Fruit fly (Drosophila melanogaster) whole organism, embryonic: ENCODE data around the gene frj.

Experiments
- Asciz ChIP-seq: fragments of 200-800 bp; sonication (Bioruptor generic); optimal IDR thresholded peaks from 2 replicates; lab custom pipeline; 2017; ENCODE audit warnings: missing biosample characterization, mild to moderate bottlenecking, missing genetic modification characterization, missing genetic modification reagents
- CG10462 ChIP-seq: fragments of 200-800 bp; sonication (Bioruptor generic); optimal IDR thresholded peaks from 2 replicates; lab custom pipeline; 2016; ENCODE audit warnings: missing biosample characterization, missing genetic modification characterization
- CG10565 ChIP-seq: fragments of 200-800 bp; sonication (Bioruptor generic); optimal IDR thresholded peaks from 3 replicates; lab custom pipeline; 2016; ENCODE audit warnings: missing biosample characterization, mild to moderate bottlenecking, missing genetic modification characterization
- CG12236 ChIP-seq: fragments of 200-800 bp; sonication (Bioruptor generic); optimal IDR thresholded peaks from 2 replicates; lab custom pipeline; 2016; ENCODE audit warnings: missing biosample characterization, missing genetic modification characterization
- CG13123 ChIP-seq: fragments of 200-800 bp; sonication (Bioruptor generic); optimal IDR thresholded peaks from 2 replicates; lab custom pipeline; 2016; ENCODE audit warnings: missing biosample characterization, missing genetic modification characterization
- CG13287 ChIP-seq: fragments of 200-800 bp; sonication (Bioruptor generic); IDR thresholded peaks from 2 replicates; pipeline ENCODE4 v1.3.6; 2022; ENCODE audit warnings: missing biosample characterization, missing genetic modification characterization; ENCODE audit not compliant: partially characterized antibody
- CG13775 ChIP-seq: fragments of 200-800 bp; sonication (Bioruptor generic); optimal IDR thresholded peaks from 3 replicates; lab custom pipeline; 2017; ENCODE audit warnings: missing biosample characterization, mild to moderate bottlenecking, missing genetic modification characterization
- CG14860 ChIP-seq: fragments of 200-800 bp; sonication (Bioruptor generic); IDR thresholded peaks from 3 replicates; pipeline ENCODE4 v1.3.6; 2022; ENCODE audit warnings: missing biosample characterization, missing genetic modification characterization; ENCODE audit not compliant: partially characterized antibody
- CG15269 ChIP-seq: fragments of 200-800 bp; sonication (Bioruptor generic); optimal IDR thresholded peaks from 2 replicates; lab custom pipeline; 2018; ENCODE audit warnings: missing biosample characterization, mild to moderate bottlenecking, missing genetic modification characterization, moderate library complexity
- CG16813 ChIP-seq: fragments of 200-800 bp; sonication (Bioruptor generic); IDR thresholded peaks from 3 replicates; pipeline ENCODE4 v1.3.6; 2022; ENCODE audit warnings: missing biosample characterization, missing genetic modification characterization; ENCODE audit not compliant: partially characterized antibody
- CG17361 ChIP-seq: fragments of 200-800 bp; sonication (Bioruptor generic); IDR thresholded peaks from 3 replicates; pipeline ENCODE4 v1.3.6; 2022; ENCODE audit warnings: missing biosample characterization, missing genetic modification characterization
- CG3407 ChIP-seq: fragments of 200-800 bp; sonication (Bioruptor generic); optimal IDR thresholded peaks from 2 replicates; lab custom pipeline; 2018; ENCODE audit warnings: missing biosample characterization, mild to moderate bottlenecking, missing genetic modification characterization
- CG3995 ChIP-seq: fragments of 200-800 bp; sonication (Bioruptor generic); optimal IDR thresholded peaks from 3 replicates; lab custom pipeline; 2016; ENCODE audit warnings: missing biosample characterization, missing genetic modification characterization
- CG4328 ChIP-seq: fragments of 200-800 bp; sonication (Bioruptor generic); optimal IDR thresholded peaks from 3 replicates; lab custom pipeline; 2017; ENCODE audit warnings: missing biosample characterization, missing genetic modification reagents, missing genetic modification characterization
- CG6175 ChIP-seq: fragments of 200-800 bp; sonication (Bioruptor generic); IDR thresholded peaks from 3 replicates; pipeline ENCODE4 v1.3.6; 2022; ENCODE audit warnings: missing biosample characterization, missing genetic modification characterization
- CG6254 ChIP-seq: fragments of 200-800 bp; sonication (Bioruptor generic); optimal IDR thresholded peaks from 3 replicates; lab custom pipeline; 2017; ENCODE audit warnings: mild to moderate bottlenecking, missing biosample characterization, missing genetic modification reagents, missing genetic modification characterization
- CG6272 ChIP-seq: fragments of 200-800 bp; sonication (Bioruptor generic); IDR thresholded peaks from 2 replicates; pipeline ENCODE4 v1.3.6; 2022; ENCODE audit warnings: missing biosample characterization, missing genetic modification characterization
- CG6813 ChIP-seq: fragments of 200-800 bp; sonication (Bioruptor generic); optimal IDR thresholded peaks from 2 replicates; lab custom pipeline; 2017; ENCODE audit warnings: missing biosample characterization, missing genetic modification characterization, mild to moderate bottlenecking, moderate library complexity, missing genetic modification reagents
- CG7839 ChIP-seq: fragments of 200-800 bp; sonication (Bioruptor generic); optimal IDR thresholded peaks from 3 replicates; lab custom pipeline; 2018; ENCODE audit warnings: missing biosample characterization, mild to moderate bottlenecking, missing genetic modification characterization, moderate library complexity
- CG7963 ChIP-seq: fragments of 200-800 bp; sonication (Bioruptor generic); IDR thresholded peaks from 3 replicates; pipeline ENCODE4 v1.3.6; 2022; ENCODE audit warnings: missing biosample characterization, missing genetic modification characterization; ENCODE audit not compliant: partially characterized antibody
- CG8388 ChIP-seq: fragments of 200-800 bp; sonication (Bioruptor generic); optimal IDR thresholded peaks from 2 replicates; lab custom pipeline; 2019; ENCODE audit warnings: missing biosample characterization, mild to moderate bottlenecking, missing genetic modification characterization, moderate library complexity
- CG9727 ChIP-seq: fragments of 200-800 bp; sonication (Bioruptor generic); optimal IDR thresholded peaks from 3 replicates; lab custom pipeline; 2017; ENCODE audit warnings: missing biosample characterization, mild to moderate bottlenecking, missing genetic modification characterization
- ERR ChIP-seq: fragments of 200-800 bp; sonication (Bioruptor generic); optimal IDR thresholded peaks from 2 replicates; lab custom pipeline; 2016; ENCODE audit warnings: missing biosample characterization, missing genetic modification characterization
- Mes4 ChIP-seq: fragments of 200-800 bp; sonication (Bioruptor generic); optimal IDR thresholded peaks from 2 replicates; lab custom pipeline; 2016; ENCODE audit warnings: missing biosample characterization, missing genetic modification characterization
- Sox100B ChIP-seq: fragments of 200-800 bp; sonication (Bioruptor generic); optimal IDR thresholded peaks from 3 replicates; lab custom pipeline; 2018; ENCODE audit warnings: missing biosample characterization, mild to moderate bottlenecking, missing genetic modification characterization
- Sox102F ChIP-seq: fragments of 200-800 bp; sonication (Bioruptor generic); optimal IDR thresholded peaks from 2 replicates; lab custom pipeline; 2018; ENCODE audit warnings: missing biosample characterization, mild to moderate bottlenecking, missing genetic modification characterization, moderate library complexity
- Taf1 ChIP-seq: fragments of 200-800 bp; sonication (Bioruptor generic); IDR thresholded peaks from 2 replicates; pipeline ENCODE4 v1.3.6; 2022; ENCODE audit warnings: missing biosample characterization, missing genetic modification characterization
- aop ChIP-seq: fragments of 200-800 bp; sonication (Bioruptor generic); IDR thresholded peaks from 2 replicates; pipeline ENCODE4 v1.3.6; 2022; ENCODE audit warnings: missing biosample characterization, missing genetic modification characterization
- ap ChIP-seq: fragments of 200-800 bp; sonication (Bioruptor generic); IDR thresholded peaks from 2 replicates; pipeline ENCODE4 v1.3.6; 2022; ENCODE audit warnings: missing biosample characterization, missing genetic modification characterization
- ase ChIP-seq: fragments of 200-800 bp; sonication (Bioruptor generic); IDR thresholded peaks from 3 replicates; pipeline ENCODE4 v1.3.6; 2022; ENCODE audit warnings: missing biosample characterization, missing genetic modification characterization
- cas ChIP-seq: fragments of 200-800 bp; sonication (Bioruptor generic); IDR thresholded peaks from 2 replicates; pipeline ENCODE4 v1.3.6; 2022; ENCODE audit warnings: missing biosample characterization, missing genetic modification characterization
- chm ChIP-seq: fragments of 200-800 bp; sonication (Bioruptor generic); IDR thresholded peaks from 2 replicates; pipeline ENCODE4 v1.3.6; 2022; ENCODE audit warnings: missing biosample characterization, missing genetic modification characterization
- corto ChIP-seq: fragments of 200-800 bp; sonication (Bioruptor generic); optimal IDR thresholded peaks from 2 replicates; lab custom pipeline; 2016; ENCODE audit warnings: missing biosample characterization, mild to moderate bottlenecking, missing genetic modification characterization, moderate library complexity
- crol ChIP-seq: fragments of 200-800 bp; sonication (Bioruptor generic); IDR thresholded peaks from 2 replicates; pipeline ENCODE4 v1.3.6; 2022; ENCODE audit warnings: missing biosample characterization, missing genetic modification characterization
- dmrt11E ChIP-seq: fragments of 200-800 bp; sonication (Bioruptor generic); optimal IDR thresholded peaks from 3 replicates; lab custom pipeline; 2018; ENCODE audit warnings: missing biosample characterization, mild to moderate bottlenecking, missing genetic modification characterization, moderate library complexity
- fu2 ChIP-seq: fragments of 200-800 bp; sonication (Bioruptor generic); optimal IDR thresholded peaks from 2 replicates; lab custom pipeline; 2016; ENCODE audit warnings: missing biosample characterization, missing genetic modification characterization
- gce ChIP-seq: fragments of 200-800 bp; sonication (Bioruptor generic); IDR thresholded peaks from 3 replicates; pipeline ENCODE4 v1.3.6; 2022; ENCODE audit warnings: missing biosample characterization, missing genetic modification characterization
- gcm ChIP-seq: fragments of 200-800 bp; sonication (Bioruptor generic); optimal IDR thresholded peaks from 2 replicates; lab custom pipeline; 2019; ENCODE audit warnings: missing biosample characterization, mild to moderate bottlenecking, missing genetic modification characterization, moderate library complexity
- gfzf ChIP-seq: fragments of 200-800 bp; sonication (Bioruptor generic); optimal IDR thresholded peaks from 2 replicates; lab custom pipeline; 2016; ENCODE audit warnings: missing biosample characterization, mild to moderate bottlenecking, missing genetic modification characterization, moderate library complexity
- h ChIP-seq: fragments of >200 bp; optimal IDR thresholded peaks from 2 replicates; lab custom pipeline; 2017
- her ChIP-seq: fragments of 200-800 bp; sonication (Bioruptor generic); optimal IDR thresholded peaks from 2 replicates; lab custom pipeline; 2016; ENCODE audit warnings: missing biosample characterization, missing genetic modification characterization
- jumu ChIP-seq: fragments of 200-800 bp; sonication (Bioruptor generic); optimal IDR thresholded peaks from 3 replicates; lab custom pipeline; 2016; ENCODE audit warnings: missing biosample characterization, missing genetic modification characterization
- kay ChIP-seq: fragments of 200-800 bp; sonication (Bioruptor generic); optimal IDR thresholded peaks from 2 replicates; lab custom pipeline; 2016; ENCODE audit warnings: missing biosample characterization, missing genetic modification characterization
- kni ChIP-seq: fragments of 200-800 bp; sonication (Bioruptor generic); optimal IDR thresholded peaks from 3 replicates; lab custom pipeline; 2017; ENCODE audit warnings: mild to moderate bottlenecking, missing biosample characterization, missing genetic modification reagents, missing genetic modification characterization
- odd ChIP-seq: fragments of 200-800 bp; sonication (Bioruptor generic); optimal IDR thresholded peaks from 2 replicates; lab custom pipeline; 2017; ENCODE audit warnings: missing biosample characterization, mild to moderate bottlenecking, missing genetic modification characterization
- onecut ChIP-seq: fragments of 200-800 bp; sonication (Bioruptor generic); IDR thresholded peaks from 2 replicates; pipeline ENCODE4 v1.3.6; 2022; ENCODE audit warnings: missing biosample characterization, missing genetic modification characterization
- pfk ChIP-seq: fragments of 200-800 bp; sonication (Bioruptor generic); optimal IDR thresholded peaks from 2 replicates; lab custom pipeline; 2018; ENCODE audit warnings: missing biosample characterization, mild to moderate bottlenecking, missing genetic modification characterization, moderate library complexity
- pros ChIP-seq: fragments of 200-800 bp; sonication (Bioruptor generic); optimal IDR thresholded peaks from 3 replicates; lab custom pipeline; 2019; ENCODE audit warnings: missing biosample characterization, mild to moderate bottlenecking, missing genetic modification characterization, moderate library complexity
- slou ChIP-seq: fragments of 200-800 bp; sonication (Bioruptor generic); optimal IDR thresholded peaks from 3 replicates; lab custom pipeline; 2016; ENCODE audit warnings: missing biosample characterization, missing genetic modification characterization
- twi ChIP-seq: fragments of 200-800 bp; optimal IDR thresholded peaks from 2 replicates; lab custom pipeline; 2019; ENCODE audit warnings: missing biosample characterization, mild to moderate bottlenecking, missing genetic modification characterization, moderate library complexity

frj gene

DNA sequence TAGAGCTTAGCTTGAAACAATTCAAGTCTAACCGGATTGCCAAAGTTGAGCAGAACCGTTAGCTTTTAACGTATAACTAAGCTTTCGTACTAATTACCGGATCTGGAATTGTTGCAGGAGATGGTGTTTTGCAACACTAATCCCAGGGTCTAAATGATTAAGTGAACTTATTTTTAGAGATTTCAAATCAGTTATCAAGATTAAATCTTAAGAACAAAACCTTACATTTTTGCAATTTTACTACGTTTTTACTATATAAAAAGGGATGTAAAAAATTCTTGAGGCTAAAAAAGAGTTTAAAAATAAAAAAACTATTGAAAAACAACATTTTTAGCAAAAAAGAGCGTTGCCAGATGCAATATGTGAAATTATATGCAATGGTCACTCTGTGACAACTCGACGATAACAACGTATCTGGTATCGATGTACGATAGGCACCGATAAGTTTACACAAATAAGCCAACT, 32.9 kb downstream of the frj start, which contains the start of the genes KFase and epsilonCOP (continued):
- peak; percentile 38 for TF ChIP-seq her
- no peak for TF ChIP-seq Taf1 (GFP tag; lab: Robert Waterston, UW)
- peak; percentile 43 for TF ChIP-seq ERR (GFP tag; lab: Kevin White, UChicago)
- TF ChIP-seq pfk (GFP tag; lab: Kevin White, UChicago) = no peak
- TF ChIP-seq CG6813 (GFP tag; lab: Kevin White, UChicago) = no peak
- TF ChIP-seq CG12236 (GFP tag; lab: Kevin White, UChicago) = peak; percentile 44
- peak; percentile 80; the same call in 2 of the 3 replicates for TF ChIP-seq CG17361 (GFP tag; lab: Robert Waterston, UW)
- peak; percentile 59 for TF ChIP-seq gfzf (GFP tag; lab: Kevin White, UChicago)
- peak; percentile 45 for TF ChIP-seq CG7839 (tag; lab: Kevin White, UChicago)
- peak; percentile 39 for TF ChIP-seq slou (GFP tag; lab: Kevin White, UChicago)
- peak; percentile 71; the same call in 2 of the 3 replicates for TF ChIP-seq CG7963
- peak; percentile 58 for TF ChIP-seq CG4328 (GFP tag; lab: Kevin White, UChicago)
- peak; percentile 43 for TF ChIP-seq Sox102F (GFP tag; lab: Kevin White, UChicago)
- TF ChIP-seq CG3995 = peak; percentile 53
- TF ChIP-seq CG15269 = peak; percentile 61
- peak; percentile 38 for TF ChIP-seq fu2 (GFP tag; lab: Kevin White, UChicago)
- 0 out of 3 replicates have a peak, but pooled peaks have one; percentile 26 for TF ChIP-seq ase
- TF ChIP-seq odd (GFP tag; lab: Kevin White, UChicago) = peak; percentile 18
- peak; percentile 36 for TF ChIP-seq CG6254 (GFP tag; lab: Kevin White, UChicago)
- TF ChIP-seq CG13287 = peak; percentile 91
- TF ChIP-seq pros (GFP tag; lab: Kevin White, UChicago) = no peak
- TF ChIP-seq cas (GFP tag; lab: Robert Waterston, UW) = no peak
- peak; percentile 68 for TF ChIP-seq CG16813 (GFP tag; lab: Robert Waterston, UW)
- TF ChIP-seq h = no peak
- TF ChIP-seq Mes4 (GFP tag; lab: Kevin White, UChicago) = peak; percentile 52
- no peak for TF ChIP-seq Sox100B (GFP tag; lab: Kevin White, UChicago)
- no peak for TF ChIP-seq CG6175 (GFP tag; lab: Robert Waterston, UW)
- no peak for TF ChIP-seq corto (GFP tag; lab: Kevin White, UChicago)
- no peak for TF ChIP-seq chm
- no peak for TF ChIP-seq crol (GFP tag; lab: Robert Waterston, UW)
- no peak for TF ChIP-seq CG6272 (GFP tag; lab: Robert Waterston, UW)
- peak; percentile 69 for TF ChIP-seq CG13775
- TF ChIP-seq ap (GFP tag; lab: Robert Waterston, UW) = 0 out of 2 replicates have a peak, but pooled peaks have one; percentile 21
- TF ChIP-seq CG8388 = peak; percentile 53
- peak; percentile 30 for TF ChIP-seq CG10462
- no peak for TF ChIP-seq CG10565 (GFP tag; lab: Kevin White, UChicago)
- no peak for TF ChIP-seq onecut (GFP tag; lab: Robert Waterston, UW)
- peak; percentile 71 for TF ChIP-seq CG9727
- peak; percentile 21 for TF ChIP-seq twi (tag; lab: Kevin White, UChicago)
- no peak for TF ChIP-seq aop (GFP tag; lab: Robert Waterston, UW)
- TF ChIP-seq gcm (GFP tag; lab: Kevin White, UChicago) = peak; percentile 49
- TF ChIP-seq CG13123 = peak; percentile 59
- no peak for TF ChIP-seq dmrt11E (tag; lab: Kevin White, UChicago)
- peak; percentile 45 for TF ChIP-seq kni (GFP tag; lab: Kevin White, UChicago)
- TF ChIP-seq kay (GFP tag; lab: Kevin White, UChicago) = peak; percentile 54
- peak; percentile 10 for TF ChIP-seq Asciz (GFP tag; lab: Kevin White, UChicago)
- no peak for TF ChIP-seq jumu (GFP tag; lab: Kevin White, UChicago)
- no peak; the same call in 1 of the 3 replicates for TF ChIP-seq CG14860 (GFP tag; lab: Robert Waterston, UW)
- TF ChIP-seq CG3407 = peak; percentile 9
- no peak for TF ChIP-seq gce (GFP tag; lab: Robert Waterston, UW)
